Worm (Caenorhabditis elegans): ENCODE data around the gene F28A10.8.

F28A10.8 gene

DNA sequence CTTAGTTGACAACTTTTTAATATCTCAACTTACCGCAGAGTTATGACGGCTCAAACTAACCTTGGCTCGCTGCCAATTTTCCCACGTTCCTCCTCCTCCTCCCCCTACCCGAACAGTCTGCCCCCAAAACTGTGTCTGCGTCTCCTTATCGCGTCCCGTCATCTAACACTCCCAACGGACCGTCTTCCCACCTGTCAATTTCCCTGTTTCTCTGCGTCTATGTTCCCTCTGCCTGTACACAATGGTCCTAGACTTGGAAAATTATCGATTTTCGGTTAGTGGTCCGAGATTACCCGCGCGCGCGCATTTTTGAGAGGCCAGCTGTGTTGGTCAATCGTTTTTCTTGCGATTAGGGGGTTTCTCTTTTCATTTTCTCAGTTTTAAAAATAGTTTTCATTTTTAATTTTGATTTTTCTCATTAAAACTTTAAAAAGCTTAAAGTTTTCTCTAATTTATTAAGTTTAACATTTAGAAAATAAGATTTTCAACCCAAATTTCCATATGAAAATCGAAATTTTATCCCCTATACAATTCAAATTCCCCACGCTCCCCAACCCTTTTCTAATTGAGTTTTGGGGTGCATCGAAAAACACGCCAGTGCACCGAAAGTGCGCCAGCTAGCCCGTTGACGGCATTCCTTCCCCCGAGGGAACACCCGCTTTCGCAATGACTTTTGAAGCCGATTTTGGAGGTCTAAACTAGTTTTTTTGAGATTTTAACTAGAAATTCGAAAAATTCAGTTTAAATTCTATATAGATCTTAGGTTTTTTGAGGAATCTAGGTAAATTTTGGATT lies 34.9 kb upstream of the F28A10.8 start, which contains the start of gene alg-2:
alg-2 (plus strand) TSS at position 220 of the 795 bp plus-strand sequence.
- no peak for TF ChIP-seq mdt-29 (GFP tag; IDR thresholded peaks at IDR 0.05)
- TF ChIP-seq lin-13 (GFP tag; optimal IDR thresholded peaks at IDR 0.05), result peak; percentile 61
- TF ChIP-seq F26F4.8 (GFP tag; conservative IDR thresholded peaks at IDR 0.05), result no peak
- peak; percentile 57 for TF ChIP-seq dpl-1 (GFP tag; optimal IDR thresholded peaks at IDR 0.05)
- peak; percentile 70 for TF ChIP-seq dmd-6 (GFP tag; IDR thresholded peaks at IDR 0.05)
- TF ChIP-seq ctbp-1 (GFP tag; IDR thresholded peaks at IDR 0.05), result peak; percentile 53; the same call in 1 of the 2 replicates
- peak; percentile 24; the same call in 1 of the 2 replicates for TF ChIP-seq lin-1 (GFP tag; IDR thresholded peaks at IDR 0.05)
- TF ChIP-seq daf-16 (GFP tag; optimal IDR thresholded peaks at IDR 0.05), result no peak
- peak; percentile 13 for TF ChIP-seq daf-16 (tag; optimal IDR thresholded peaks at IDR 0.05)
- TF ChIP-seq vab-7 (GFP tag; IDR thresholded peaks at IDR 0.05), result 0 out of 2 replicates have a peak, but pooled peaks have one; percentile 5
- peak in 1 of 2 experiments; percentile 19 for TF ChIP-seq hif-1 (tag; optimal IDR thresholded peaks at IDR 0.05)
- TF ChIP-seq F49E8.2 (tag; optimal IDR thresholded peaks at IDR 0.05; ENCODE audit: borderline replicate concordance), result no peak
- no peak for TF ChIP-seq D1046.2 (GFP tag; IDR thresholded peaks at IDR 0.05)
- TF ChIP-seq rbr-2 (tag; optimal IDR thresholded peaks at IDR 0.05), result peak; percentile 50
- TF ChIP-seq ztf-7 (tag; optimal IDR thresholded peaks at IDR 0.05), result no peak
- no peak for TF ChIP-seq gei-8 (GFP tag; optimal IDR thresholded peaks at IDR 0.05)
- no peak for TF ChIP-seq zag-1 (tag; optimal IDR thresholded peaks at IDR 0.05)
- no peak for TF ChIP-seq madf-9 (GFP tag; conservative IDR thresholded peaks at IDR 0.05)
- TF ChIP-seq mxl-3 (GFP tag; optimal IDR thresholded peaks at IDR 0.05), result peak; percentile 60
- TF ChIP-seq pqm-1 (tag; optimal IDR thresholded peaks at IDR 0.05), result peak; percentile 37
- no peak for TF ChIP-seq ama-1 (optimal IDR thresholded peaks at IDR 0.05)
- no peak for TF ChIP-seq nhr-42 (GFP tag; IDR thresholded peaks at IDR 0.05)
- no peak for TF ChIP-seq zip-2 (tag; optimal IDR thresholded peaks at IDR 0.05)
- peak; percentile 21 for TF ChIP-seq nhr-77 (tag; optimal IDR thresholded peaks at IDR 0.05)
- peak; percentile 12 for TF ChIP-seq nhr-28 (tag; optimal IDR thresholded peaks at IDR 0.05)
- no peak for TF ChIP-seq F10B5.3 (tag; optimal IDR thresholded peaks at IDR 0.05)
- no peak for TF ChIP-seq fos-1 (tag; optimal IDR thresholded peaks at IDR 0.05)
- 0 out of 2 replicates have a peak, but pooled peaks have one; percentile 8 for TF ChIP-seq mxl-2 (GFP tag; conservative IDR thresholded peaks at IDR 0.05)
- peak in 1 of 2 experiments; percentile 30 for TF ChIP-seq mdl-1 (tag; optimal IDR thresholded peaks at IDR 0.05)
- TF ChIP-seq dve-1 (tag; optimal IDR thresholded peaks at IDR 0.05; ENCODE audit: insufficient read depth), result peak; percentile 43
- TF ChIP-seq duxl-1 (tag; optimal IDR thresholded peaks at IDR 0.05; ENCODE audit: poor library complexity), result peak; percentile 28
- no peak for TF ChIP-seq ztf-11 (tag; optimal IDR thresholded peaks at IDR 0.05)
- TF ChIP-seq mes-2 (tag; optimal IDR thresholded peaks at IDR 0.05; ENCODE audit: poor library complexity, severe bottlenecking), result peak; percentile 48
- TF ChIP-seq ZK337.2 (GFP tag; IDR thresholded peaks at IDR 0.05), result no peak
- peak; percentile 6 for TF ChIP-seq aha-1 (tag)
- peak in 1 of 2 experiments; percentile 82 for TF ChIP-seq unc-62 (GFP tag; optimal IDR thresholded peaks at IDR 0.05 in 1 of 2)
- no peak for TF ChIP-seq unc-62 (tag; optimal IDR thresholded peaks at IDR 0.05)
- TF ChIP-seq lsy-2 (tag; optimal IDR thresholded peaks at IDR 0.05), result peak in 1 of 2 experiments; percentile 69
- TF ChIP-seq mep-1 (tag; optimal IDR thresholded peaks at IDR 0.05), result peak; percentile 60
- TF ChIP-seq nhr-48 (tag; optimal IDR thresholded peaks at IDR 0.05), result peak; percentile 16
- peak; percentile 28 for TF ChIP-seq hlh-11 (tag; optimal IDR thresholded peaks at IDR 0.05)

DNA sequence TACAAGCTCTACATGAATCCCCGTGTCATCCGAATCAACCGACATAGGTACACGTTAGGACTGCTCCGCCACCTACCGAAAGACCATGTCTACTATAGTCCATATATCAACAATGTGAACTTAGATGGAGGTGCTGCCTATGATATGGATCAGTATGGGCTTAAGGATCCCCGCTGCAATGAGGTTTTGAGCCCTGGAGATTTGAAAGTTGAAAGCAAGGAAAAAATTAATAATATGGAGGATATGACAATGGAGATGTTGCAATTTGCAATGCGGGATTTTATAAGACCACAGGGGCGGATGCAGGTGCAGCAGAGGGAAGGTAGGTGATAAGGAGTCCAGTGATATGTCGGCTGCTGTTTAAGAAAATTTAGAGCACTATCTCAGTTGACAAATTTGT lies 31.0 kb upstream of the F28A10.8 start:
- no peak for TF ChIP-seq ZK337.2 (GFP tag; IDR thresholded peaks at IDR 0.05)
- TF ChIP-seq aha-1 (tag), result peak; percentile 68
- peak in 1 of 2 experiments; percentile 84 for TF ChIP-seq unc-62 (GFP tag; optimal IDR thresholded peaks at IDR 0.05 in 1 of 2)
- no peak for TF ChIP-seq unc-62 (tag; optimal IDR thresholded peaks at IDR 0.05)

All from whole organism, L4 larva.